Worm (Caenorhabditis elegans) whole organism, early embryonic: ENCODE data around the gene B0244.4.
A peak's percentile ranks its signal among the peaks of the same experiment; 100 is the strongest.

Source experiments
- B0310.2 ChIP-seq: sonication (generic microtip); optimal IDR thresholded peaks from 2 replicates; lab custom pipeline; 2016; ENCODE audit warnings: mild to moderate bottlenecking, missing genetic modification characterization, missing compliant biosample characterization
- F13C5.2 ChIP-seq: sonication (generic microtip); optimal IDR thresholded peaks from 2 replicates; lab custom pipeline; 2017; ENCODE audit warnings: mild to moderate bottlenecking, missing genetic modification characterization, inconsistent platforms, missing compliant biosample characterization
- aly-1 ChIP-seq: sonication (generic microtip); optimal IDR thresholded peaks from 2 replicates; lab custom pipeline; 2016; ENCODE audit warnings: missing genetic modification characterization, missing compliant biosample characterization
- ama-1 ChIP-seq: fragments of 150-350 bp; optimal IDR thresholded peaks from 2 replicates; lab custom pipeline; 2014
- ceh-13 ChIP-seq: fragments of 200-800 bp; sonication (Bioruptor generic); optimal IDR thresholded peaks from 2 replicates; lab custom pipeline; 2018; ENCODE audit warnings: mild to moderate bottlenecking, missing genetic modification characterization, missing compliant biosample characterization
- ceh-36 ChIP-seq: sonication (generic microtip); optimal IDR thresholded peaks from 2 replicates; lab custom pipeline; 2016; ENCODE audit warnings: missing genetic modification characterization, inconsistent platforms, missing compliant biosample characterization
- ets-7 ChIP-seq: sonication (generic microtip); optimal IDR thresholded peaks from 2 replicates; lab custom pipeline; 2016; ENCODE audit warnings: missing genotype, missing genetic modification characterization, missing compliant biosample characterization
- flt-1 ChIP-seq: fragments of 200-800 bp; sonication (Bioruptor generic); IDR thresholded peaks from 2 replicates; pipeline ENCODE4 v1.3.6; 2022; ENCODE audit warnings: missing genetic modification characterization, missing compliant biosample characterization
- hmbx-1 ChIP-seq: sonication (generic microtip); optimal IDR thresholded peaks from 2 replicates; lab custom pipeline; 2016; ENCODE audit warnings: mild to moderate bottlenecking, missing genetic modification characterization, missing compliant biosample characterization
- hmg-4 ChIP-seq: fragments of 200-800 bp; sonication (Bioruptor generic); optimal IDR thresholded peaks from 2 replicates; lab custom pipeline; 2018; ENCODE audit warnings: mild to moderate bottlenecking, missing genetic modification characterization, missing compliant biosample characterization
- hnd-1 ChIP-seq: sonication (generic microtip); optimal IDR thresholded peaks from 2 replicates; lab custom pipeline; 2016; ENCODE audit warnings: missing genetic modification characterization, missing compliant biosample characterization
- pes-1 ChIP-seq: fragments of 200-800 bp; sonication (Bioruptor generic); IDR thresholded peaks from 2 replicates; pipeline ENCODE4 v1.3.6; 2022; ENCODE audit warnings: missing genetic modification reagents, missing genetic modification characterization, missing compliant biosample characterization
- scrt-1 ChIP-seq: fragments of 200-800 bp; sonication (Bioruptor generic); IDR thresholded peaks from 2 replicates; pipeline ENCODE4 v1.3.6; 2022; ENCODE audit warnings: missing genetic modification characterization, missing compliant biosample characterization
- sea-1 ChIP-seq: fragments of 200-800 bp; sonication (Bioruptor generic); conservative IDR thresholded peaks from 2 replicates; pipeline ENCODE4 v1.3.6; 2022; ENCODE audit warnings: missing genetic modification characterization, missing compliant biosample characterization
- tbx-11 ChIP-seq: fragments of 200-800 bp; sonication (Bioruptor generic); IDR thresholded peaks from 2 replicates; pipeline ENCODE4 v1.3.6; 2022; ENCODE audit warnings: missing genetic modification characterization, missing compliant biosample characterization
- tbx-37 ChIP-seq: fragments of 200-800 bp; sonication (Bioruptor generic); conservative IDR thresholded peaks from 2 replicates; pipeline ENCODE4 v1.3.6; 2022; ENCODE audit warnings: missing genetic modification reagents, missing genetic modification characterization, missing compliant biosample characterization
- tra-4 ChIP-seq: sonication (generic microtip); optimal IDR thresholded peaks from 2 replicates; lab custom pipeline; 2017; ENCODE audit warnings: missing genetic modification characterization, missing compliant biosample characterization

B0244.4 gene

DNA sequence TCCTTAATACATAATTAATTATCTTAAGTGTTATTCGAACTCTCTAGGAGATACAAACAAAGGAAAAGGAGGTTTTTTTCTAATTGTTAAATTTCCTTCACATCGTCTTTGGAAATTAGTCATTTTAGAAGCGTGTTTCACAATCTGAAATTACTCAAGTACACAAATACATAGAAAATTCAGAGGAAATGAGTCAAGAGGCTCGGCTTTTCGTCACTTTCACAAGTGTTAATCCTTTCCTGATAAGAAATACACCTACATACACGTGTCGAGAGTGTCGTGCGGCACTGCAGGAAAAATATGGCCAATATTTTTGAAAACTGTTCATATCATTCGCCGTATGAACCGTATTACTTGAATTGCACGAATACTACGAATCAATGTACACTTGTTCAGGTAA lies at the start of gene B0244.4:
TSS of gene B0244.4 (plus strand) at position 301 of the 400 bp plus-strand sequence.
- TF ChIP-seq ceh-13 (GFP tag; lab: Kevin White, UChicago), result no peak

ce11 chrIII:5697963-5698730 lies 49.1 kb upstream of the B0244.4 start, which contains the start of the genes lgg-3 and rgs-5:
TSS of gene lgg-3 (minus strand) at chrIII:5698013.
TSS of gene rgs-5 (plus strand) at chrIII:5698555.
- TF ChIP-seq hmg-4 (GFP tag; lab: Kevin White, UChicago) (no peak), ceh-13 (GFP tag; lab: Kevin White, UChicago) (no peak), B0310.2 (tag; lab: Kevin White, UChicago) (no peak), tbx-11 (GFP tag; lab: Robert Waterston, UW) (no peak), hnd-1 (no peak), ets-7 (no peak), sea-1 (no peak), flt-1 (GFP tag; lab: Robert Waterston, UW) (no peak), scrt-1 (no peak), ama-1 (lab: Kevin White, UChicago) (no peak), aly-1 (tag; lab: Kevin White, UChicago) (no peak), pes-1 (GFP tag; lab: Robert Waterston, UW) (no peak), tra-4 (no peak), F13C5.2 (tag; lab: Kevin White, UChicago) (no peak), tbx-37 (GFP tag; lab: Robert Waterston, UW) (no peak)

- TF ChIP-seq ets-7 (no peak), F13C5.2 (tag; lab: Kevin White, UChicago) (no peak), ceh-36 (no peak), hmbx-1 (tag; lab: Kevin White, UChicago) (no peak), pes-1 (GFP tag; lab: Robert Waterston, UW) (no peak), hmg-4 (GFP tag; lab: Kevin White, UChicago) (no peak), scrt-1 (no peak), B0310.2 (tag; lab: Kevin White, UChicago) (no peak), sea-1 (no peak)
These were observed 45.8 kb upstream of the B0244.4 start for ce11 chrIII:5701491-5701890.

DNA sequence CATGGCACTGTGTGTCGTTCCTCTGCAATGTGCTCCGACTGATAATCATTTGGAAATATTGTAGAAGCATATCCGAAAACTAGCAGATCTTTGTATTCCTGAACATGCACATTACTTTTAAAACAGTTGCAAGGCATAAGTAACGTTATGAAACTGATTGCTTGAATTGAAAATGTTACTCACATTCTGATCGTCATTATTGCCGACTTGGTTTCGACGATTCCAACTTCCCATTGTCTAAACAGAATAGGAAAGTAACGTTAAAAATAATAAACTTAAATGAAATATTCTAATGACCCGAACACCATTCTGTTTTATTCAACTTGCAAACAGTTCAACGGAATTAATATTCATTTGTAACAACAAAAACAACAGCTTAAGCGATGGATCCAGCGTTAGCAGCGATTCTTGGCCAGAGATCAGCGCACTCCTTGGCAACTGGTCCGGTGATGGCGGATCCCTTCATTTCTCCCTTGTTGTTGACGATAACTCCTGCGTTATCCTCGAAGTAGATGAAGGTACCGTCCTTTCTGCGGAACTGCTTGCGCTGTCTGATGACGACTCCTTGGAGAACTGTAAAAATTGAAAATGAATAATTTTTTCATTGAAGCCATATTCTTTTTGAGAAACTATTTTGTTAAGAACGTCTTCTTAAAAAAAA lies 41.9 kb upstream of the B0244.4 start, which contains the start of gene swp-1:
TSS of gene swp-1 (minus strand) at position 298 of the 661 bp plus-strand sequence.
- TF ChIP-seq ama-1 (lab: Kevin White, UChicago) (peak; percentile 5), ets-7 (no peak), F13C5.2 (tag; lab: Kevin White, UChicago) (no peak), aly-1 (tag; lab: Kevin White, UChicago) (no peak), flt-1 (GFP tag; lab: Robert Waterston, UW) (no peak), tbx-37 (GFP tag; lab: Robert Waterston, UW) (no peak), ceh-36 (no peak), B0310.2 (tag; lab: Kevin White, UChicago) (no peak)

ce11 chrIII:5706077-5706627 lies 41.1 kb upstream of the B0244.4 start, which contains the start of gene rpl-23:
TSS of gene rpl-23 (minus strand) at chrIII:5706127.
- TF ChIP-seq F13C5.2 (tag; lab: Kevin White, UChicago) (peak; percentile 54), tbx-37 (GFP tag; lab: Robert Waterston, UW) (0 out of 2 replicates have a peak, but pooled peaks have one; percentile 14), ets-7 (no peak)

- TF ChIP-seq F13C5.2 (tag; lab: Kevin White, UChicago) (no peak), B0310.2 (tag; lab: Kevin White, UChicago) (no peak), pes-1 (GFP tag; lab: Robert Waterston, UW) (no peak), tbx-11 (GFP tag; lab: Robert Waterston, UW) (no peak), aly-1 (tag; lab: Kevin White, UChicago) (no peak), hmg-4 (GFP tag; lab: Kevin White, UChicago) (no peak), tbx-37 (GFP tag; lab: Robert Waterston, UW) (no peak), flt-1 (GFP tag; lab: Robert Waterston, UW) (no peak), hnd-1 (no peak), ceh-36 (no peak)
These were observed 39.7 kb upstream of the B0244.4 start for ce11 chrIII:5707546-5707945.

- TF ChIP-seq hnd-1 (no peak), ama-1 (lab: Kevin White, UChicago) (no peak), ets-7 (no peak), flt-1 (GFP tag; lab: Robert Waterston, UW) (no peak)
These were observed 39.3 kb upstream of the B0244.4 start for ce11 chrIII:5708024-5708423.

DNA sequence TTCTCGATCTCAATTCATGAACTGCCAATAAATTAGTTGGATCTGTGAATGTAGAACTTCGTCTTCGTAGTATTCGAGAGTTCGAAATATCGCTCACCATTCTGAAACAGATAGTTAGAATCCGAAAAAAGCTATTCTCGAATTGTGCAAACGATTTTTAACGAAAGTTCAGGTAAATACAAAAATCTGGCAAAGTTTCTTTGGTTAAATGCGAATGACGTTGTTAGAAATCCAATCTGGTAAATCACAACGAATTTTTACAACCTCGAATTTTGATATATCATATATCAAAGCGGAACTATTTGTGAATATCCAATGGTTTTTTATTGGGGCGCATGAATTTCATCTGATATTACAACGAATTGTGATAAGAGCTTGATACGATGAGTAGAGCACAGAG lies 38.1 kb upstream of the B0244.4 start, which contains the start of gene hpo-28:
TSS of gene hpo-28 (minus strand) at position 101 of the 400 bp plus-strand sequence.
- TF ChIP-seq pes-1 (GFP tag; lab: Robert Waterston, UW) (no peak), ceh-36 (no peak), tra-4 (no peak), hmg-4 (GFP tag; lab: Kevin White, UChicago) (no peak), flt-1 (GFP tag; lab: Robert Waterston, UW) (no peak)
